Worm (Caenorhabditis elegans): ENCODE measurements around the gene M01D1.12.

ce11 chrII:1049849-1050248, 23.1 kb downstream of the M01D1.12 start, which contains the start of gene fbxb-40:
- TF ChIP-seq nhr-11 (tag; optimal IDR thresholded peaks at IDR 0.05) = no peak
- TF ChIP-seq nhr-77 (tag; optimal IDR thresholded peaks at IDR 0.05) = no peak
- no peak for TF ChIP-seq snpc-1.2 (GFP tag; IDR thresholded peaks at IDR 0.05)
- no peak for TF ChIP-seq unc-39 (tag; optimal IDR thresholded peaks at IDR 0.05)
- TF ChIP-seq snpc-4 (tag; optimal IDR thresholded peaks at IDR 0.05) = no peak

Measured in whole organism, L4 larva.